Worm (Caenorhabditis elegans) whole organism, late embryonic: ENCODE results near the gene F30H5.3.

Experiments
- C08G9.2 ChIP-seq: sonication (generic microtip); optimal IDR thresholded peaks from 2 replicates; lab custom pipeline; 2016; ENCODE audit warnings: mild to moderate bottlenecking, missing genetic modification characterization, moderate library complexity, missing compliant biosample characterization
- C38D4.7 ChIP-seq: fragments of 200-800 bp; sonication (Bioruptor generic); optimal IDR thresholded peaks from 2 replicates; lab custom pipeline; 2018; ENCODE audit warnings: mild to moderate bottlenecking, missing genetic modification characterization, moderate library complexity, missing compliant biosample characterization
- K02D7.2 ChIP-seq: sonication (generic microtip); optimal IDR thresholded peaks from 2 replicates; lab custom pipeline; 2017; ENCODE audit warnings: mild to moderate bottlenecking, missing genetic modification characterization, missing compliant biosample characterization
- T23F11.4 ChIP-seq: fragments of 200-800 bp; sonication (Bioruptor generic); optimal IDR thresholded peaks from 2 replicates; lab custom pipeline; 2018; ENCODE audit warnings: mild to moderate bottlenecking, missing genetic modification characterization, missing compliant biosample characterization
- Y22D7AL.16 ChIP-seq: sonication (generic microtip); optimal IDR thresholded peaks from 2 replicates; lab custom pipeline; 2016; ENCODE audit warnings: missing genetic modification characterization, missing compliant biosample characterization
- ahr-1 ChIP-seq: sonication (generic microtip); optimal IDR thresholded peaks from 2 replicates; lab custom pipeline; 2016; ENCODE audit warnings: missing genetic modification characterization, missing compliant biosample characterization
- ceh-14 ChIP-seq: sonication (generic microtip); optimal IDR thresholded peaks from 2 replicates; lab custom pipeline; 2016; ENCODE audit warnings: missing genotype, missing genetic modification characterization, missing compliant biosample characterization
- ceh-18 ChIP-seq: sonication (generic microtip); optimal IDR thresholded peaks from 2 replicates; lab custom pipeline; 2016; ENCODE audit warnings: missing genetic modification characterization, missing compliant biosample characterization
- ceh-19 ChIP-seq: fragments of 200-800 bp; sonication (Bioruptor generic); optimal IDR thresholded peaks from 2 replicates; lab custom pipeline; 2018; ENCODE audit warnings: mild to moderate bottlenecking, missing genetic modification characterization, missing compliant biosample characterization
- ceh-2 ChIP-seq: sonication (generic microtip); optimal IDR thresholded peaks from 2 replicates; lab custom pipeline; 2016; ENCODE audit warnings: missing genotype, missing genetic modification characterization, missing compliant biosample characterization
- ceh-22 ChIP-seq: sonication (generic microtip); optimal IDR thresholded peaks from 2 replicates; lab custom pipeline; 2017; ENCODE audit warnings: missing biosample characterization, missing genetic modification characterization
- ceh-31 ChIP-seq: sonication (generic microtip); optimal IDR thresholded peaks from 2 replicates; lab custom pipeline; 2016; ENCODE audit warnings: missing genetic modification characterization, missing compliant biosample characterization
- ceh-34 ChIP-seq: sonication (generic microtip); optimal IDR thresholded peaks from 2 replicates; lab custom pipeline; 2016; ENCODE audit warnings: mild to moderate bottlenecking, missing genetic modification characterization, missing compliant biosample characterization
- ceh-45 ChIP-seq: fragments of 200-800 bp; sonication (Bioruptor generic); IDR thresholded peaks from 2 replicates; pipeline ENCODE4 v1.3.6; 2022; ENCODE audit warnings: missing genetic modification reagents, missing genetic modification characterization, missing compliant biosample characterization
- ceh-9 ChIP-seq: sonication (generic microtip); optimal IDR thresholded peaks from 2 replicates; lab custom pipeline; 2016; ENCODE audit warnings: mild to moderate bottlenecking, missing genetic modification characterization, inconsistent platforms, missing compliant biosample characterization
- dmd-4 ChIP-seq: sonication (generic microtip); optimal IDR thresholded peaks from 2 replicates; lab custom pipeline; 2016; ENCODE audit warnings: borderline replicate concordance, missing genetic modification characterization, missing compliant biosample characterization
- elt-4 ChIP-seq: sonication (generic microtip); optimal IDR thresholded peaks from 2 replicates; lab custom pipeline; 2016; ENCODE audit warnings: missing genetic modification characterization, missing compliant biosample characterization
- eyg-1 ChIP-seq: sonication (generic microtip); optimal IDR thresholded peaks from 2 replicates; lab custom pipeline; 2016; ENCODE audit warnings: missing genotype, missing genetic modification characterization, missing compliant biosample characterization
- fax-1 ChIP-seq: sonication (generic microtip); optimal IDR thresholded peaks from 2 replicates; lab custom pipeline; 2016; ENCODE audit warnings: missing genotype, missing genetic modification characterization, missing compliant biosample characterization
- fkh-6 ChIP-seq: sonication (generic microtip); optimal IDR thresholded peaks from 2 replicates; lab custom pipeline; 2016; ENCODE audit warnings: missing genetic modification characterization, missing compliant biosample characterization
- hlh-13 ChIP-seq: fragments of 200-800 bp; sonication (Bioruptor generic); optimal IDR thresholded peaks from 2 replicates; lab custom pipeline; 2018; ENCODE audit warnings: mild to moderate bottlenecking, missing genetic modification characterization, missing compliant biosample characterization
- hlh-15 ChIP-seq: sonication (generic microtip); optimal IDR thresholded peaks from 2 replicates; lab custom pipeline; 2016; ENCODE audit warnings: missing genetic modification characterization, missing compliant biosample characterization
- hlh-6 ChIP-seq: sonication (generic microtip); optimal IDR thresholded peaks from 2 replicates; lab custom pipeline; 2016; ENCODE audit warnings: missing genotype, missing genetic modification characterization, missing compliant biosample characterization
- lin-11 ChIP-seq: fragments of 200-800 bp; sonication (Bioruptor generic); optimal IDR thresholded peaks from 2 replicates; lab custom pipeline; 2018; ENCODE audit warnings: mild to moderate bottlenecking, missing genetic modification characterization, missing compliant biosample characterization
- madf-2 ChIP-seq: sonication (generic microtip); optimal IDR thresholded peaks from 2 replicates; lab custom pipeline; 2017; ENCODE audit warnings: missing genetic modification characterization, missing compliant biosample characterization
- mec-3 ChIP-seq: sonication (generic microtip); optimal IDR thresholded peaks from 2 replicates; lab custom pipeline; 2016; ENCODE audit warnings: borderline replicate concordance, missing genetic modification characterization, missing compliant biosample characterization
- nhr-11 ChIP-seq: fragments of 150-350 bp; optimal IDR thresholded peaks from 2 replicates; lab custom pipeline; 2014; ENCODE audit warnings: missing biosample characterization, missing genetic modification characterization
- nhr-232 ChIP-seq: sonication (generic microtip); optimal IDR thresholded peaks from 2 replicates; lab custom pipeline; 2016; ENCODE audit warnings: missing genetic modification characterization, missing compliant biosample characterization
- npax-4 ChIP-seq: sonication (generic microtip); optimal IDR thresholded peaks from 2 replicates; lab custom pipeline; 2016; ENCODE audit warnings: missing genetic modification characterization, missing compliant biosample characterization
- odd-2 ChIP-seq: sonication (generic microtip); optimal IDR thresholded peaks from 2 replicates; lab custom pipeline; 2017; ENCODE audit warnings: antibody characterized with exemption, mild to moderate bottlenecking, missing genetic modification characterization, missing compliant biosample characterization
- pax-1 ChIP-seq: fragments of 150-350 bp; optimal IDR thresholded peaks from 2 replicates; lab custom pipeline; 2014; ENCODE audit warnings: missing biosample characterization, missing genetic modification characterization
- pqm-1 ChIP-seq: sonication (generic microtip); optimal IDR thresholded peaks from 2 replicates; lab custom pipeline; 2016; ENCODE audit warnings: missing genetic modification characterization, missing compliant biosample characterization
- pros-1 ChIP-seq: fragments of 150-350 bp; optimal IDR thresholded peaks from 2 replicates; lab custom pipeline; 2014; ENCODE audit warnings: missing biosample characterization, missing genetic modification reagents, missing genetic modification characterization
- ref-2 ChIP-seq: sonication (generic microtip); optimal IDR thresholded peaks from 2 replicates; lab custom pipeline; 2016; ENCODE audit warnings: missing genetic modification characterization, missing compliant biosample characterization
- rnt-1 ChIP-seq: sonication (generic microtip); optimal IDR thresholded peaks from 2 replicates; lab custom pipeline; 2016; ENCODE audit warnings: missing genetic modification characterization, missing compliant biosample characterization
- sdc-2 ChIP-seq: sonication (generic microtip); optimal IDR thresholded peaks from 2 replicates; lab custom pipeline; 2016; ENCODE audit warnings: missing genotype, missing genetic modification characterization, missing compliant biosample characterization
- sox-4 ChIP-seq: sonication (generic microtip); optimal IDR thresholded peaks from 2 replicates; lab custom pipeline; 2017; ENCODE audit warnings: mild to moderate bottlenecking, missing genetic modification characterization, inconsistent platforms, missing compliant biosample characterization
- syd-9 ChIP-seq: sonication (generic microtip); optimal IDR thresholded peaks from 2 replicates; lab custom pipeline; 2016; ENCODE audit warnings: mild to moderate bottlenecking, missing genetic modification characterization, moderate library complexity, missing compliant biosample characterization
- tbx-2 ChIP-seq: sonication (generic microtip); optimal IDR thresholded peaks from 2 replicates; lab custom pipeline; 2016; ENCODE audit warnings: missing genetic modification characterization, missing compliant biosample characterization
- unc-3 ChIP-seq, 2 experiments: fragments of 200-800 bp in 1 of 2; sonication (Bioruptor generic) in 1 of 2; sonication (generic microtip) in 1 of 2; conservative IDR thresholded peaks in 1 of 2; optimal IDR thresholded peaks in 1 of 2; 2 replicates each; pipeline versions ENCODE4 v1.3.6 to Lab custom; 2016 to 2022; ENCODE audit warnings: missing compliant biosample characterization in 2 of 2, missing genetic modification characterization in 2 of 2, missing genetic modification reagents in 1 of 2
- unc-42 ChIP-seq: sonication (generic microtip); optimal IDR thresholded peaks from 2 replicates; lab custom pipeline; 2016; ENCODE audit warnings: missing genotype, missing genetic modification characterization, missing compliant biosample characterization
- unc-55 ChIP-seq: sonication (generic microtip); optimal IDR thresholded peaks from 2 replicates; lab custom pipeline; 2017; ENCODE audit warnings: missing biosample characterization, missing genetic modification reagents, missing genetic modification characterization
- unc-86 ChIP-seq: sonication (generic microtip); optimal IDR thresholded peaks from 2 replicates; lab custom pipeline; 2016; ENCODE audit warnings: missing genetic modification characterization, missing compliant biosample characterization

F30H5.3 gene

ce11 chrIII:535266-536107 is 23.5 kb upstream of the F30H5.3 start (continued):
- TF ChIP-seq ceh-31 (peak; percentile 25), ceh-19 (GFP tag; lab: Kevin White, UChicago) (peak; percentile 67), ref-2 (peak; percentile 60), elt-4 (tag; lab: Kevin White, UChicago) (no peak), rnt-1 (tag; lab: Kevin White, UChicago) (no peak), fkh-6 (tag; lab: Kevin White, UChicago) (peak; percentile 43), npax-4 (tag; lab: Kevin White, UChicago) (peak; percentile 48), fax-1 (peak; percentile 55), hlh-15 (tag; lab: Kevin White, UChicago) (peak; percentile 28), ceh-9 (tag; lab: Kevin White, UChicago) (no peak), hlh-13 (GFP tag; lab: Kevin White, UChicago) (peak; percentile 47), C38D4.7 (GFP tag; lab: Kevin White, UChicago) (peak; percentile 53), sdc-2 (tag; lab: Kevin White, UChicago) (peak; percentile 8), sox-4 (tag; lab: Kevin White, UChicago) (peak; percentile 53), madf-2 (tag; lab: Kevin White, UChicago) (peak; percentile 64), eyg-1 (tag; lab: Kevin White, UChicago) (peak; percentile 78), pax-1 (tag; lab: Kevin White, UChicago) (no peak), ceh-34 (tag; lab: Kevin White, UChicago) (peak; percentile 39), ceh-2 (tag; lab: Kevin White, UChicago) (no peak), T23F11.4 (GFP tag; lab: Kevin White, UChicago) (peak; percentile 58), ceh-18 (tag; lab: Kevin White, UChicago) (no peak), unc-42 (tag; lab: Kevin White, UChicago) (no peak), unc-55 (no peak), Y22D7AL.16 (tag; lab: Kevin White, UChicago) (peak; percentile 24), ahr-1 (tag; lab: Kevin White, UChicago) (peak; percentile 37), pros-1 (tag; lab: Kevin White, UChicago) (no peak), mec-3 (tag; lab: Kevin White, UChicago) (no peak), ceh-22 (tag; lab: Kevin White, UChicago) (no peak), unc-86 (tag; lab: Kevin White, UChicago) (peak; percentile 52), C08G9.2 (tag; lab: Kevin White, UChicago) (peak; percentile 15), nhr-11 (no peak), dmd-4 (tag; lab: Kevin White, UChicago) (no peak), unc-3 (GFP tag; conservative IDR thresholded peaks at IDR 0.05; lab: Robert Waterston, UW) (peak; percentile 23; the same call in 1 of the 2 replicates), unc-3 (tag; optimal IDR thresholded peaks at IDR 0.05; lab: Kevin White, UChicago) (peak; percentile 67), lin-11 (tag; lab: Kevin White, UChicago) (peak; percentile 56), syd-9 (tag; lab: Kevin White, UChicago) (peak; percentile 51), K02D7.2 (tag; lab: Kevin White, UChicago) (no peak), tbx-2 (peak; percentile 7), nhr-232 (tag; lab: Kevin White, UChicago) (peak; percentile 55), ceh-14 (peak; percentile 56), ceh-45 (GFP tag; lab: Robert Waterston, UW) (peak; percentile 39; the same call in 1 of the 2 replicates), hlh-6 (tag; lab: Kevin White, UChicago) (peak; percentile 27), pqm-1 (no peak), odd-2 (tag; lab: Kevin White, UChicago) (no peak)
